Fruit fly (Drosophila melanogaster): Measurements from ENCODE around the gene Raf.

DNA sequence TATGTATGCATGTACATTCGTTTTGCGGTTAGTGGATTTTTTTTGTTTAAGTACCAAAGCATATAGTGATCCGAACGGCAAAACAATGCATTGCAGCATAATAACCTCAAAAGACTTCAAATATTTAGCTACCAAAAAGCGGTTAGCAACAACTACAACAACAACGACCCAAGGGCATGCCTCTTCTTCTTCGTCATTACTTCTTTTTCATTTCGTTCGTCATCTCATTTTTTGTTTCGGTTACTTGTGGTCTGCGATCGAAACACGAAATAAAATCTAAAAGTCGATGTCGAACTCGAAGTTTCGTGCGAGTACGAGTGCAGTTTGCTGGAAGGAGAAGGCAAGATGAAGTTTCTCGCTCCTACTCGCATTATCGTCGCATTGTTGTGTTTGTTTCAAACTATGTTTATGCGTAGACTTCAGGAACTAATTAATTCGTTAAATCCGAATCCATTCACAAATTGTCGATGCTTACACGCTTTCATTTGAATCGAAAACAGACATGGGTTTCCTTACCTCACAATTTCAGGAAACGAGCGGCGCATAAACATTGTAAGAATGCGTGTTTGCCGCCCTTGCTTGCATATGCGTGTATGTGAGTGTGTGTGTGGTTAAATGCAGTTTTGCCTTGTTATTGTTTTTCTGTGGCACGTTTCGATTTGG is 3.6 kb downstream of the Raf start:
- peak; percentile 83 for TF ChIP-seq CG3407 (GFP tag; optimal IDR thresholded peaks at IDR 0.05)
- TF ChIP-seq CG1603 (tag; optimal IDR thresholded peaks at IDR 0.05) = peak; percentile 96
- TF ChIP-seq ttk (GFP tag; IDR thresholded peaks at IDR 0.05) = peak; percentile 73
- peak; percentile 93 for TF ChIP-seq CG8924 (tag; optimal IDR thresholded peaks at IDR 0.05)
- TF ChIP-seq CG2875 (GFP tag; optimal IDR thresholded peaks at IDR 0.05) = peak; percentile 77
- TF ChIP-seq btn (GFP tag; optimal IDR thresholded peaks at IDR 0.05) = peak; percentile 81
